Fruit fly (Drosophila melanogaster): ENCODE data around the gene nAChRbeta1.

- TF ChIP-seq CG11902 (GFP tag; optimal IDR thresholded peaks at IDR 0.05) = no peak
- TF ChIP-seq Eip93F (GFP tag; optimal IDR thresholded peaks at IDR 0.05) = no peak
- no peak for TF ChIP-seq Eip78C (GFP tag)
- TF ChIP-seq CG1621 (tag; optimal IDR thresholded peaks at IDR 0.05) = no peak
- no peak for TF ChIP-seq CG15336 (GFP tag; IDR thresholded peaks at IDR 0.05)
- no peak for TF ChIP-seq CG11762 (GFP tag; optimal IDR thresholded peaks at IDR 0.05; ENCODE audit: insufficient read depth)
- no peak for TF ChIP-seq CG8319 (GFP tag; optimal IDR thresholded peaks at IDR 0.05)
- TF ChIP-seq Lpt (GFP tag; optimal IDR thresholded peaks at IDR 0.05) = no peak
- no peak for TF ChIP-seq CG10631 (GFP tag; optimal IDR thresholded peaks at IDR 0.05)
- no peak for TF ChIP-seq Blimp-1 (GFP tag; optimal IDR thresholded peaks at IDR 0.05)
- TF ChIP-seq Hr39 (GFP tag; optimal IDR thresholded peaks at IDR 0.05) = no peak
- TF ChIP-seq vri (GFP tag; optimal IDR thresholded peaks at IDR 0.05) = no peak
Measured at dm6 chr3L:4431111-4431730, 2.1 kb downstream of the nAChRbeta1 start.

All from whole organism, prepupa.